Worm (Caenorhabditis elegans): ENCODE results near the gene gck-1.

DNA sequence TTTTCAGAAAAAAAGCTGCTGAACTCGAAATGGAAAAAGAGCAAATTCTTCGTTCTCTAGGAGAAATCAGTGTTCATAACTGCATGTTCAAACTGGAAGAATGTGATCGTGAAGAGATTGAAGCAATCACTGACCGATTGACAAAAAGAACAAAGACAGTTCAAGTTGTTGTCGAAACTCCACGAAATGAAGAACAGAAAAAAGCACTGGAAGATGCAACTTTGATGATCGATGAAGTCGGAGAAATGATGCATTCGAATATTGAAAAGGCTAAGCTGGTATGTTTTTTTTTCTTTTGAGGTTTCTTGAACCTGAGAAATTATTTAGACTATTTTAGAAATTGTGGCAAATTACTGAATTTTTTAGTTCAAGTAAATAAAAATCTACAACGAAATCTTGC is 9.2 kb upstream of the gck-1 start:
- TF ChIP-seq elt-3 (tag; optimal IDR thresholded peaks at IDR 0.05) (no peak), nhr-76 (tag; optimal IDR thresholded peaks at IDR 0.05) (no peak), unc-62 (GFP tag; optimal IDR thresholded peaks at IDR 0.05) (no peak), snpc-4 (tag; optimal IDR thresholded peaks at IDR 0.05) (no peak), lsy-2 (tag; optimal IDR thresholded peaks at IDR 0.05) (no peak)

Data from whole organism, mixed stage, embryonic.